Fruit fly (Drosophila melanogaster) whole organism, embryonic: Measurements from ENCODE around the gene CG8112.

ENCODE experiments used
- Atf-2 ChIP-seq: fragments of 200-800 bp; sonication (Bioruptor generic); optimal IDR thresholded peaks from 2 replicates; lab custom pipeline; 2016; ENCODE audit warnings: missing biosample characterization, missing genetic modification characterization
- BtbVII ChIP-seq: fragments of 200-800 bp; sonication (Bioruptor generic); optimal IDR thresholded peaks from 3 replicates; lab custom pipeline; 2017; ENCODE audit warnings: missing biosample characterization, mild to moderate bottlenecking, missing genetic modification characterization
- CG11560 ChIP-seq: fragments of 200-800 bp; sonication (Bioruptor generic); IDR thresholded peaks from 3 replicates; pipeline ENCODE4 v1.3.6; 2022; ENCODE audit warnings: missing biosample characterization, missing genetic modification characterization
- CG12391 ChIP-seq: fragments of 200-800 bp; sonication (Bioruptor generic); optimal IDR thresholded peaks from 3 replicates; lab custom pipeline; 2018; ENCODE audit warnings: missing biosample characterization, mild to moderate bottlenecking, missing genetic modification characterization, moderate library complexity
- CG13624 ChIP-seq: fragments of 200-800 bp; sonication (Bioruptor generic); optimal IDR thresholded peaks from 2 replicates; lab custom pipeline; 2016; ENCODE audit warnings: missing biosample characterization, missing genetic modification characterization
- CG14710 ChIP-seq: fragments of 200-800 bp; sonication (Bioruptor generic); optimal IDR thresholded peaks from 3 replicates; lab custom pipeline; 2019; ENCODE audit warnings: missing biosample characterization, mild to moderate bottlenecking, missing genetic modification characterization, moderate library complexity
- CG14965 ChIP-seq: fragments of 200-800 bp; sonication (Bioruptor generic); optimal IDR thresholded peaks from 2 replicates; lab custom pipeline; 2016; ENCODE audit warnings: missing biosample characterization, missing genetic modification characterization, borderline replicate concordance
- CG15601 ChIP-seq: fragments of 200-800 bp; sonication (Bioruptor generic); optimal IDR thresholded peaks from 3 replicates; lab custom pipeline; 2019; ENCODE audit warnings: missing biosample characterization, mild to moderate bottlenecking, missing genetic modification characterization, moderate library complexity
- CG18262 ChIP-seq: fragments of 200-800 bp; optimal IDR thresholded peaks from 3 replicates; lab custom pipeline; 2019; ENCODE audit warnings: missing biosample characterization, mild to moderate bottlenecking, missing genetic modification characterization, moderate library complexity
- CG18599 ChIP-seq: fragments of 200-800 bp; sonication (Bioruptor generic); optimal IDR thresholded peaks from 3 replicates; lab custom pipeline; 2017; ENCODE audit warnings: missing biosample characterization, missing genetic modification characterization, mild to moderate bottlenecking, moderate library complexity, missing genetic modification reagents
- CG2712 ChIP-seq: fragments of 200-800 bp; optimal IDR thresholded peaks from 3 replicates; lab custom pipeline; 2019; ENCODE audit warnings: missing biosample characterization, mild to moderate bottlenecking, missing genetic modification characterization, moderate library complexity
- CG2889 ChIP-seq: fragments of 200-800 bp; sonication (Bioruptor generic); IDR thresholded peaks from 3 replicates; pipeline ENCODE4 v1.3.6; 2022; ENCODE audit warnings: missing biosample characterization, missing genetic modification characterization
- CG31388 ChIP-seq: fragments of 200-800 bp; sonication (Bioruptor generic); optimal IDR thresholded peaks from 2 replicates; lab custom pipeline; 2016; ENCODE audit warnings: missing biosample characterization, missing genetic modification characterization
- CG3163 ChIP-seq: fragments of 200-800 bp; sonication (Bioruptor generic); optimal IDR thresholded peaks from 3 replicates; lab custom pipeline; 2016; ENCODE audit warnings: missing biosample characterization, missing genetic modification characterization
- CG42726 ChIP-seq: fragments of 200-800 bp; sonication (Bioruptor generic); IDR thresholded peaks from 2 replicates; pipeline ENCODE4 v1.3.6; 2022; ENCODE audit warnings: missing biosample characterization, missing genetic modification characterization; ENCODE audit not compliant: partially characterized antibody
- D19A ChIP-seq: fragments of 200-800 bp; optimal IDR thresholded peaks from 3 replicates; lab custom pipeline; 2019; ENCODE audit warnings: missing biosample characterization, mild to moderate bottlenecking, missing genetic modification characterization, moderate library complexity
- D19B ChIP-seq: fragments of 200-800 bp; sonication (Bioruptor generic); optimal IDR thresholded peaks from 2 replicates; lab custom pipeline; 2017; ENCODE audit warnings: missing biosample characterization, mild to moderate bottlenecking, missing genetic modification characterization
- Doc2 ChIP-seq: fragments of 200-800 bp; sonication (Bioruptor generic); IDR thresholded peaks from 2 replicates; pipeline ENCODE4 v1.3.6; 2022; ENCODE audit warnings: missing biosample characterization, missing genetic modification characterization
- Dp ChIP-seq: fragments of 200-800 bp; sonication (Bioruptor generic); optimal IDR thresholded peaks from 2 replicates; lab custom pipeline; 2018; ENCODE audit warnings: missing biosample characterization, mild to moderate bottlenecking, missing genetic modification characterization, moderate library complexity
- Fer2 ChIP-seq: fragments of 200-800 bp; sonication (Bioruptor generic); optimal IDR thresholded peaks from 2 replicates; lab custom pipeline; 2018; ENCODE audit warnings: missing biosample characterization, mild to moderate bottlenecking, missing genetic modification characterization, moderate library complexity
- Hand ChIP-seq: fragments of 200-800 bp; sonication (Bioruptor generic); optimal IDR thresholded peaks from 2 replicates; lab custom pipeline; 2017; ENCODE audit warnings: mild to moderate bottlenecking, missing biosample characterization, missing genetic modification reagents, missing genetic modification characterization
- Max ChIP-seq: fragments of 200-800 bp; sonication (Bioruptor generic); optimal IDR thresholded peaks from 2 replicates; lab custom pipeline; 2016; ENCODE audit warnings: missing biosample characterization, mild to moderate bottlenecking, missing genetic modification characterization
- Mrtf ChIP-seq: fragments of 200-800 bp; sonication (Bioruptor generic); IDR thresholded peaks from 3 replicates; pipeline ENCODE4 v1.3.6; 2022; ENCODE audit warnings: missing biosample characterization, missing genetic modification characterization
- Nf-YB ChIP-seq: fragments of 200-800 bp; sonication (Bioruptor generic); optimal IDR thresholded peaks from 3 replicates; lab custom pipeline; 2019; ENCODE audit warnings: missing biosample characterization, mild to moderate bottlenecking, missing genetic modification characterization, moderate library complexity
- Nf-YC ChIP-seq: fragments of 200-800 bp; optimal IDR thresholded peaks from 3 replicates; lab custom pipeline; 2019; ENCODE audit warnings: missing biosample characterization, mild to moderate bottlenecking, missing genetic modification characterization, moderate library complexity
- Rx ChIP-seq: fragments of 200-800 bp; sonication (Bioruptor generic); IDR thresholded peaks from 2 replicates; pipeline ENCODE4 v1.3.6; 2022; ENCODE audit warnings: missing biosample characterization, missing genetic modification characterization
- Sox100B ChIP-seq: fragments of 200-800 bp; sonication (Bioruptor generic); optimal IDR thresholded peaks from 3 replicates; lab custom pipeline; 2018; ENCODE audit warnings: missing biosample characterization, mild to moderate bottlenecking, missing genetic modification characterization
- Sox102F ChIP-seq: fragments of 200-800 bp; sonication (Bioruptor generic); optimal IDR thresholded peaks from 2 replicates; lab custom pipeline; 2018; ENCODE audit warnings: missing biosample characterization, mild to moderate bottlenecking, missing genetic modification characterization, moderate library complexity
- abd-A ChIP-seq: fragments of 200-800 bp; sonication (Bioruptor generic); optimal IDR thresholded peaks from 3 replicates; lab custom pipeline; 2019; ENCODE audit warnings: missing biosample characterization, mild to moderate bottlenecking, missing genetic modification characterization, moderate library complexity
- az2 ChIP-seq: fragments of 200-800 bp; sonication (Bioruptor generic); optimal IDR thresholded peaks from 3 replicates; lab custom pipeline; 2016; ENCODE audit warnings: missing biosample characterization, missing genetic modification characterization
- bcd ChIP-seq: fragments of 200-800 bp; sonication (Bioruptor generic); optimal IDR thresholded peaks from 2 replicates; lab custom pipeline; 2017; ENCODE audit warnings: missing biosample characterization, mild to moderate bottlenecking, missing genetic modification characterization
- cg ChIP-seq: fragments of 200-800 bp; sonication (Bioruptor generic); optimal IDR thresholded peaks from 3 replicates; lab custom pipeline; 2019; ENCODE audit warnings: missing biosample characterization, mild to moderate bottlenecking, missing genetic modification characterization, moderate library complexity
- chm ChIP-seq: fragments of 200-800 bp; sonication (Bioruptor generic); IDR thresholded peaks from 2 replicates; pipeline ENCODE4 v1.3.6; 2022; ENCODE audit warnings: missing biosample characterization, missing genetic modification characterization
- crol ChIP-seq: fragments of 200-800 bp; sonication (Bioruptor generic); IDR thresholded peaks from 2 replicates; pipeline ENCODE4 v1.3.6; 2022; ENCODE audit warnings: missing biosample characterization, missing genetic modification characterization
- danr ChIP-seq: fragments of 200-800 bp; sonication (Bioruptor generic); IDR thresholded peaks from 2 replicates; pipeline ENCODE4 v1.3.6; 2022; ENCODE audit warnings: missing biosample characterization, missing genetic modification characterization
- en ChIP-seq: fragments of 200-800 bp; sonication (Bioruptor generic); optimal IDR thresholded peaks from 2 replicates; lab custom pipeline; 2016; ENCODE audit warnings: missing biosample characterization, missing genetic modification characterization
- esg ChIP-seq: fragments of 200-800 bp; sonication (Bioruptor generic); conservative IDR thresholded peaks from 2 replicates; pipeline ENCODE4 v1.3.6; 2022; ENCODE audit warnings: missing biosample characterization, missing genetic modification characterization
- fd3F ChIP-seq: fragments of 200-800 bp; sonication (Bioruptor generic); optimal IDR thresholded peaks from 2 replicates; lab custom pipeline; 2018; ENCODE audit warnings: missing biosample characterization, mild to moderate bottlenecking, missing genetic modification characterization, moderate library complexity
- gem ChIP-seq: fragments of 200-800 bp; sonication (Bioruptor generic); optimal IDR thresholded peaks from 2 replicates; lab custom pipeline; 2019; ENCODE audit warnings: missing biosample characterization, mild to moderate bottlenecking, missing genetic modification characterization, moderate library complexity
- gsb ChIP-seq: fragments of 200-800 bp; sonication (Bioruptor generic); IDR thresholded peaks from 2 replicates; pipeline ENCODE4 v1.3.6; 2022; ENCODE audit warnings: missing biosample characterization, missing genetic modification characterization
- ham ChIP-seq: fragments of 200-800 bp; sonication (Bioruptor generic); IDR thresholded peaks from 2 replicates; pipeline ENCODE4 v1.3.6; 2022; ENCODE audit warnings: missing biosample characterization, missing genetic modification characterization
- onecut ChIP-seq: fragments of 200-800 bp; sonication (Bioruptor generic); IDR thresholded peaks from 2 replicates; pipeline ENCODE4 v1.3.6; 2022; ENCODE audit warnings: missing biosample characterization, missing genetic modification characterization
- pros ChIP-seq: fragments of 200-800 bp; sonication (Bioruptor generic); optimal IDR thresholded peaks from 3 replicates; lab custom pipeline; 2019; ENCODE audit warnings: missing biosample characterization, mild to moderate bottlenecking, missing genetic modification characterization, moderate library complexity
- slp2 ChIP-seq: fragments of 200-800 bp; sonication (Bioruptor generic); optimal IDR thresholded peaks from 2 replicates; lab custom pipeline; 2016; ENCODE audit warnings: missing biosample characterization, missing genetic modification characterization
- sqz ChIP-seq: fragments of 200-800 bp; sonication (Bioruptor generic); optimal IDR thresholded peaks from 3 replicates; lab custom pipeline; 2018; ENCODE audit warnings: missing biosample characterization, mild to moderate bottlenecking, missing genetic modification characterization
- tll ChIP-seq, 2 experiments: fragments of 200-800 bp in 1 of 2; fragments of >200 bp in 1 of 2; sonication (Bioruptor generic) in 1 of 2; optimal IDR thresholded peaks; 2 replicates each; lab custom pipeline; 2017 to 2019; ENCODE audit warnings: missing biosample characterization in 2 of 2, missing genetic modification characterization in 2 of 2, mild to moderate bottlenecking in 1 of 2, moderate library complexity in 1 of 2
- toy ChIP-seq: fragments of 200-800 bp; sonication (Bioruptor generic); IDR thresholded peaks from 2 replicates; pipeline ENCODE4 v1.3.6; 2022; ENCODE audit warnings: missing biosample characterization, missing genetic modification characterization
- z ChIP-seq: fragments of 200-800 bp; sonication (Bioruptor generic); IDR thresholded peaks from 3 replicates; pipeline ENCODE4 v1.3.6; 2022; ENCODE audit warnings: missing biosample characterization, missing genetic modification characterization
- zfh2 ChIP-seq: fragments of 200-800 bp; sonication (Bioruptor generic); optimal IDR thresholded peaks from 2 replicates; lab custom pipeline; 2016; ENCODE audit warnings: missing biosample characterization, missing genetic modification characterization

CG8112 gene

DNA sequence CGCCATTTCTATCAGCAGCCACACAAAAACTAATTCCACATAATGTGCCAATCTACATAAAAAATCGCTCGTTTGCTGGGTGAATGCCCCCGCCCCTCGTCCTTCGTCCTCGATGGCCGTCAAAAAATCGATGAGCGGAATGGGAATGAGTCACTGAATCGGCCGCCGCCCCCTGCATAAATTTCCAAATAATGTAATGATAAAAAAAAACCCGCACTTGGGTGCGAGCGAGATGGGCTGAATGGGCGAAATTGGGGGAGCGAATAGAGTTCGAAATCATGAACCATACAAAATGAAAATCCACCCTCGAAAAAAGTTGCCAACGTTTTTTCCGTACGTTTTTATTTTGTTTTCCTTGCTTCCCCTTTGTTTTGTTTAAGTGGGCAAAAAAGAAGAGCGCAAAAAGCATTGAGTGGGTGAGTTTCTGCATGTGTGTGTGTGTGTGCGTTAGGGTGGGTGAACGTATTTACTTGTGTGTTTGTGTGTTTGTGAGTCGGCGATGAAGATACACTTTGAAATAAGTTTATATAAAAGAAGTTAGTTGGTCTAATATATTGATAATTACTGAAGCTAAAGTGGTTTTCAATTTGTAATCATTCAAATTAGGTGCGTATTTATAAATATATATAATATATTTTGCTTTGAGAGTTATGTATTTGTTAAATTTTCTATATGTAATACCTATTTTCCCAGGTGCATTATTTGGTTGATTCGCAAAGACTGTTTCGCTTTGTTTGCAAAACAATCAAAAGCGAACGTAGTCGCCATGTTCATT is 7.2 kb upstream of the CG8112 start (continued):
- TF ChIP-seq slp2 (GFP tag; lab: Kevin White, UChicago) (no peak), CG15601 (tag; lab: Kevin White, UChicago) (no peak), Max (GFP tag; lab: Kevin White, UChicago) (no peak), CG14965 (no peak), CG31388 (GFP tag; lab: Kevin White, UChicago) (no peak), CG11560 (tag; lab: Robert Waterston, UW) (no peak), fd3F (GFP tag; lab: Kevin White, UChicago) (no peak), CG3163 (GFP tag; lab: Kevin White, UChicago) (no peak), CG18599 (GFP tag; lab: Kevin White, UChicago) (peak; percentile 17), CG14710 (tag; lab: Kevin White, UChicago) (no peak), CG42726 (GFP tag; lab: Robert Waterston, UW) (no peak), pros (GFP tag; lab: Kevin White, UChicago) (peak; percentile 45), sqz (GFP tag; lab: Kevin White, UChicago) (peak; percentile 98), Sox100B (no peak), Hand (GFP tag; lab: Kevin White, UChicago) (peak; percentile 10), Atf-2 (GFP tag; lab: Kevin White, UChicago) (no peak), gsb (GFP tag; lab: Robert Waterston, UW) (no peak), chm (GFP tag; lab: Robert Waterston, UW) (no peak), Rx (GFP tag; lab: Robert Waterston, UW) (no peak), z (GFP tag; lab: Robert Waterston, UW) (peak; percentile 77; the same call in 2 of the 3 replicates), Fer2 (tag; lab: Kevin White, UChicago) (no peak), gem (peak; percentile 41), Sox102F (GFP tag; lab: Kevin White, UChicago) (no peak), esg (GFP tag; lab: Robert Waterston, UW) (no peak), tll (GFP tag; optimal IDR thresholded peaks at IDR 0.05; lab: Kevin White, UChicago) (no peak), az2 (GFP tag; lab: Kevin White, UChicago) (no peak), toy (GFP tag; lab: Robert Waterston, UW) (no peak), CG2712 (peak; percentile 16), abd-A (tag; lab: Kevin White, UChicago) (peak; percentile 93), Mrtf (GFP tag; lab: Robert Waterston, UW) (0 out of 3 replicates have a peak, but pooled peaks have one; percentile 16), crol (0 out of 2 replicates have a peak, but pooled peaks have one; percentile 24), danr (GFP tag; lab: Robert Waterston, UW) (no peak), Doc2 (no peak), D19B (GFP tag; lab: Kevin White, UChicago) (no peak), Nf-YC (tag; lab: Kevin White, UChicago) (peak; percentile 91), bcd (no peak), Dp (no peak), cg (peak; percentile 59), D19A (no peak), zfh2 (GFP tag; lab: Kevin White, UChicago) (no peak), CG18262 (peak; percentile 22), ham (GFP tag; lab: Robert Waterston, UW) (no peak), onecut (GFP tag; lab: Robert Waterston, UW) (peak; percentile 97), CG13624 (GFP tag; lab: Kevin White, UChicago) (no peak), BtbVII (GFP tag; lab: Kevin White, UChicago) (no peak), CG12391 (tag; lab: Kevin White, UChicago) (peak; percentile 1), CG2889 (GFP tag; lab: Robert Waterston, UW) (no peak), en (GFP tag; lab: Kevin White, UChicago) (no peak), Nf-YB (GFP tag; lab: Kevin White, UChicago) (peak; percentile 91)
- TF ChIP-seq, all 482 proteins: peak for 26
